Fruit fly (Drosophila melanogaster): ENCODE results near the gene PIG-F.

Gene PIG-F

dm6 chr3L:19612172-19612571 is at the start of gene PIG-F, which contains the start of gene Lon (continued):
- peak; percentile 46 to 78 for TF ChIP-seq crp (GFP tag; optimal IDR thresholded peaks at IDR 0.05)
- TF ChIP-seq CG14710 (tag; optimal IDR thresholded peaks at IDR 0.05): peak; percentile 99
- peak; percentile 98 for TF ChIP-seq Mrtf (GFP tag; IDR thresholded peaks at IDR 0.05)
- peak; percentile 99 for TF ChIP-seq pho (GFP tag; optimal IDR thresholded peaks at IDR 0.05)
- TF ChIP-seq cato (GFP tag; optimal IDR thresholded peaks at IDR 0.05; ENCODE audit: borderline replicate concordance): peak; percentile 99
- TF ChIP-seq inv (GFP tag; IDR thresholded peaks at IDR 0.05; ENCODE audit: partially characterized antibody): peak; percentile 64
- TF ChIP-seq CG9797 (GFP tag; optimal IDR thresholded peaks at IDR 0.05): peak; percentile 68
- peak; percentile 97 for TF ChIP-seq CG7357 (GFP tag; IDR thresholded peaks at IDR 0.05)
- TF ChIP-seq CG3281 (GFP tag; optimal IDR thresholded peaks at IDR 0.05): peak; percentile 99
- peak; percentile 95 for TF ChIP-seq Awh (GFP tag; IDR thresholded peaks at IDR 0.05)
- no peak for TF ChIP-seq CG1832 (GFP tag; optimal IDR thresholded peaks at IDR 0.05)
- peak; percentile 91 for TF ChIP-seq CG15073 (GFP tag; optimal IDR thresholded peaks at IDR 0.05)
- peak; percentile 97 for TF ChIP-seq jigr1 (GFP tag; IDR thresholded peaks at IDR 0.05)
- peak; percentile 99 for TF ChIP-seq gcm (GFP tag; optimal IDR thresholded peaks at IDR 0.05)
- peak; percentile 98 for TF ChIP-seq CG15011 (GFP tag; optimal IDR thresholded peaks at IDR 0.05)
- peak; percentile 95 for TF ChIP-seq CG6854 (GFP tag; optimal IDR thresholded peaks at IDR 0.05)
- TF ChIP-seq Oaz (GFP tag; IDR thresholded peaks at IDR 0.05): peak; percentile 97
- peak; percentile 95 for TF ChIP-seq ERR (GFP tag; optimal IDR thresholded peaks at IDR 0.05)
- TF ChIP-seq gcm2 (GFP tag; optimal IDR thresholded peaks at IDR 0.05): peak; percentile 97
- TF ChIP-seq CG12659 (GFP tag; optimal IDR thresholded peaks at IDR 0.05): peak; percentile 100
- peak; percentile 97 for TF ChIP-seq trem (tag; optimal IDR thresholded peaks at IDR 0.05)
- peak; percentile 78 for TF ChIP-seq Sry-β (GFP tag; optimal IDR thresholded peaks at IDR 0.05)
- TF ChIP-seq CG11456 (GFP tag; IDR thresholded peaks at IDR 0.05): peak; percentile 97
- peak; percentile 100 for TF ChIP-seq ind (GFP tag; optimal IDR thresholded peaks at IDR 0.05)
- TF ChIP-seq dan (GFP tag; IDR thresholded peaks at IDR 0.05): peak; percentile 97
- TF ChIP-seq D19A (tag; optimal IDR thresholded peaks at IDR 0.05): peak; percentile 97
- TF ChIP-seq dmrt99B (tag; optimal IDR thresholded peaks at IDR 0.05): peak; percentile 99
- peak; percentile 94 for TF ChIP-seq CG7987 (GFP tag; optimal IDR thresholded peaks at IDR 0.05)
- peak; percentile 90 for TF ChIP-seq CG17186 (GFP tag; optimal IDR thresholded peaks at IDR 0.05)
- peak in 1 of 2 experiments; percentile 97 for TF ChIP-seq Eip74EF (GFP tag; optimal IDR thresholded peaks at IDR 0.05)
- TF ChIP-seq tx (GFP tag; optimal IDR thresholded peaks at IDR 0.05): peak; percentile 98
- peak; percentile 100 for TF ChIP-seq Max (GFP tag; optimal IDR thresholded peaks at IDR 0.05)
- TF ChIP-seq mld (GFP tag; IDR thresholded peaks at IDR 0.05; ENCODE audit: partially characterized antibody): 0 out of 3 replicates have a peak, but pooled peaks have one; percentile 15
- peak; percentile 47 for TF ChIP-seq BEAF-32 (GFP tag; optimal IDR thresholded peaks at IDR 0.05)
- TF ChIP-seq CG32772 (GFP tag; IDR thresholded peaks at IDR 0.05): peak; percentile 98
- TF ChIP-seq Bteb2 (GFP tag; optimal IDR thresholded peaks at IDR 0.05): peak; percentile 97
- peak; percentile 99 for TF ChIP-seq Meics (GFP tag; optimal IDR thresholded peaks at IDR 0.05)
- TF ChIP-seq Six4 (GFP tag; optimal IDR thresholded peaks at IDR 0.05): peak; percentile 99
- TF ChIP-seq NK7.1 (GFP tag; optimal IDR thresholded peaks at IDR 0.05): peak; percentile 93
- peak; percentile 98 for TF ChIP-seq CG31388 (GFP tag; optimal IDR thresholded peaks at IDR 0.05)
- TF ChIP-seq CG4328 (GFP tag; optimal IDR thresholded peaks at IDR 0.05): peak; percentile 99
- TF ChIP-seq Chrac-16 (GFP tag; optimal IDR thresholded peaks at IDR 0.05): peak; percentile 100
- TF ChIP-seq crc (GFP tag; optimal IDR thresholded peaks at IDR 0.05): peak; percentile 94
- peak; percentile 70 for TF ChIP-seq CG14965 (GFP tag; optimal IDR thresholded peaks at IDR 0.05; ENCODE audit: borderline replicate concordance)
- TF ChIP-seq CG8290 (GFP tag; optimal IDR thresholded peaks at IDR 0.05): peak; percentile 99
- TF ChIP-seq CG8290 (tag; optimal IDR thresholded peaks at IDR 0.05): peak in 1 of 2 experiments; percentile 98
- TF ChIP-seq klu (GFP tag; IDR thresholded peaks at IDR 0.05): peak; percentile 99
- peak; percentile 99 for TF ChIP-seq Xrp1 (GFP tag; IDR thresholded peaks at IDR 0.05)
- peak; percentile 67; the same call in 2 of the 3 replicates for TF ChIP-seq z (GFP tag; IDR thresholded peaks at IDR 0.05)
- 0 out of 2 replicates have a peak, but pooled peaks have one; percentile 32 for TF ChIP-seq CG42726 (GFP tag; IDR thresholded peaks at IDR 0.05; ENCODE audit: partially characterized antibody)

All from whole organism, embryonic.